Fruit fly (Drosophila melanogaster) whole organism, prepupa: ENCODE results near the gene Cyp9f3.

Experiments
- Blimp-1 ChIP-seq: fragments of 200-800 bp; sonication (Bioruptor generic); optimal IDR thresholded peaks from 3 replicates; lab custom pipeline; 2017; ENCODE audit warnings: missing biosample characterization, missing genetic modification characterization, mild to moderate bottlenecking, moderate library complexity, missing genetic modification reagents
- CG32006 ChIP-seq: fragments of 200-800 bp; sonication (Bioruptor generic); optimal IDR thresholded peaks from 3 replicates; lab custom pipeline; 2017; ENCODE audit warnings: missing biosample characterization, mild to moderate bottlenecking, missing genetic modification characterization
- Eip78C ChIP-seq: fragments of 200-800 bp; sonication (Bioruptor generic); peaks from one replicate; lab custom pipeline; 2016; ENCODE audit warnings: missing biosample characterization, missing genetic modification characterization
- Eip93F ChIP-seq: fragments of 200-800 bp; sonication (Bioruptor generic); optimal IDR thresholded peaks from 2 replicates; lab custom pipeline; 2016; ENCODE audit warnings: missing biosample characterization, mild to moderate bottlenecking, missing genetic modification characterization
- Gug ChIP-seq: fragments of 200-800 bp; sonication (Bioruptor generic); IDR thresholded peaks from 2 replicates; pipeline ENCODE4 v1.3.6; 2022; ENCODE audit warnings: missing biosample characterization, missing genetic modification characterization
- Lpt ChIP-seq: fragments of 200-800 bp; sonication (Bioruptor generic); optimal IDR thresholded peaks from 3 replicates; lab custom pipeline; 2016; ENCODE audit warnings: missing biosample characterization, missing genetic modification characterization
- fkh ChIP-seq: fragments of 200-800 bp; sonication (Bioruptor generic); optimal IDR thresholded peaks from 3 replicates; lab custom pipeline; 2017; ENCODE audit warnings: missing biosample characterization, mild to moderate bottlenecking, missing genetic modification characterization, moderate library complexity
- salr ChIP-seq, 2 experiments: fragments of 200-800 bp; sonication (Bioruptor generic); optimal IDR thresholded peaks; 3 replicates each; lab custom pipeline; 2016 to 2018; ENCODE audit warnings: missing biosample characterization in 2 of 2, missing genetic modification characterization in 2 of 2, mild to moderate bottlenecking in 1 of 2
- vri ChIP-seq: fragments of 200-800 bp; sonication (Bioruptor generic); optimal IDR thresholded peaks from 3 replicates; lab custom pipeline; 2016; ENCODE audit warnings: missing biosample characterization, mild to moderate bottlenecking, missing genetic modification characterization

DNA sequence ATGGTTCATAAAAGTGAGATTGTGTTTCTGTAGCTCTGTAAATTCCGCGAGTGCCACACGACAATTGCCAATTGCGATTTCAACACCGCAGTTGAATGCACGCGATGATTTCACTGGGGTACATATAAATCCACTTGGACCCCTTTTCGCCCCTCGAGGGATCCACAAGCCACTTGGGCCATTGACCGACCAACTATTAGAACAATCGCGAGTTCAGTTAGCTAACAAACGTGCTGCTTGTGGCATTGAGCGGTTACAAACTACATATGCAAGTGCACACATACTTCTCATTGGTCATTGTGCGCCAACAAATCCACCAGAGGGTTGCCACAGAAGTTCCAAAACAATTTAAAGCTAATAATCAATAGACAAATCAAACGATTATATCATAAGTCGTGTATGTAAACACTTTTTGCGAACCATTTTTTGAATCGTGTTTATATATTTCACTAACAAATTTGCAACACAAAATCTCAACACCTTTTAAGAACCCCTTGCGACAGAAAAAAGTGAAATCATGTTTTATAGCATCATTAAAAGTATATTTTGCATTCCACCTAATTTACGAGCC is 17.5 kb downstream of the Cyp9f3 start:
- no peak for TF ChIP-seq Eip93F
- TF ChIP-seq fkh (GFP tag; lab: Kevin White, UChicago), result no peak
- peak; percentile 45 for TF ChIP-seq Lpt (GFP tag; lab: Kevin White, UChicago)
- TF ChIP-seq CG32006 (GFP tag; lab: Kevin White, UChicago), result peak; percentile 78
- TF ChIP-seq vri, result no peak
- 0 out of 2 replicates have a peak, but pooled peaks have one; percentile 38 for TF ChIP-seq Gug (GFP tag; lab: Robert Waterston, UW)
- TF ChIP-seq Blimp-1 (GFP tag; lab: Kevin White, UChicago), result no peak
- no peak for TF ChIP-seq salr (GFP tag; optimal IDR thresholded peaks at IDR 0.05; lab: Kevin White, UChicago)
- peak; percentile 60 for TF ChIP-seq Eip78C (GFP tag; lab: Kevin White, UChicago)
